Worm (Caenorhabditis elegans): ENCODE measurements around the gene sfxn-1.1.

DNA sequence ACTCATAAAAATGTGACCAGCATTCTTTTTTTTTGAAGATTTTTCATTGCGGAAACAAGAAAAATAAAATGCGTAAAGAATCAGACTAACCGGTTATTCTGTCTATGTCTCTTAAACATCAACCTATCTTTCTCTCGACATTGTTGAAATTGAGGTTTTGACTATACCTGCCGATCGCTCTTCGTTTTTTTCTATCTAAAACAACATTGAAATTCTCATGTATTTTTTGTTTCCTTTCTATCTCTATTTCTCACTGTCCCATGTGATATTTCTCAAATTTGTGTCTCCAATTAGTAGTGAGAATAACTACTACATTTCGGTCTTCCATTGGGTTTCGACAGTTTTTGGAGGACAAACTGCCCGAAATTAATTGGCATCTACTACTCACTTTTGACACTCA is 42.2 kb upstream of the sfxn-1.1 start:
- no peak for TF ChIP-seq nhr-11 (tag; optimal IDR thresholded peaks at IDR 0.05)
- peak; percentile 12 for TF ChIP-seq tbx-2 (tag; optimal IDR thresholded peaks at IDR 0.05)
- no peak for TF ChIP-seq ztf-4 (tag; optimal IDR thresholded peaks at IDR 0.05)
